In genomic region chrII:2734735-2735134, ce11 we compare ENCODE assay signal across 2 worm cellular contexts.
TF ChIP-seq lines count a peak whose summit lies in the region.

No protein-coding gene starts in this region.

TF ChIP-seq in whole organism, L1 larva, 84 proteins besides CTCF, POLR2A, EP300 and RAD21 (continued from another document):
- TF ChIP-seq efl-1 (optimal IDR thresholded peaks at IDR 0.05; lab: Kevin White, UChicago) (peak; percentile 40 to 44), efl-1 (GFP tag; optimal IDR thresholded peaks at IDR 0.05 in 1 of 2; lab: Kevin White, UChicago) (peak; percentile 0 to 93), nhr-71 (tag; optimal IDR thresholded peaks at IDR 0.05; lab: Kevin White, UChicago) (peak; percentile 44), nhr-47 (tag; optimal IDR thresholded peaks at IDR 0.05; lab: Kevin White, UChicago) (peak; percentile 19), efl-3 (GFP tag; optimal IDR thresholded peaks at IDR 0.05; lab: Kevin White, UChicago) (no peak), zag-1 (tag; optimal IDR thresholded peaks at IDR 0.05; lab: Kevin White, UChicago) (no peak), mep-1 (tag; optimal IDR thresholded peaks at IDR 0.05; lab: Kevin White, UChicago) (peak; percentile 22), fkh-8 (tag; optimal IDR thresholded peaks at IDR 0.05; lab: Kevin White, UChicago) (peak; percentile 5), lin-14 (GFP tag; optimal IDR thresholded peaks at IDR 0.05; lab: Kevin White, UChicago) (peak; percentile 88), ztf-4 (tag; optimal IDR thresholded peaks at IDR 0.05; lab: Kevin White, UChicago) (no peak), sup-37 (GFP tag; optimal IDR thresholded peaks at IDR 0.05; lab: Kevin White, UChicago) (no peak), lin-15B (tag; optimal IDR thresholded peaks at IDR 0.05; lab: Kevin White, UChicago) (no peak), tlp-1 (tag; optimal IDR thresholded peaks at IDR 0.05; lab: Kevin White, UChicago) (no peak), nhr-28 (tag; optimal IDR thresholded peaks at IDR 0.05; lab: Kevin White, UChicago) (no peak), snu-23 (GFP tag; optimal IDR thresholded peaks at IDR 0.05; lab: Kevin White, UChicago) (peak; percentile 33), nhr-237 (tag; optimal IDR thresholded peaks at IDR 0.05; lab: Kevin White, UChicago) (no peak), vab-15 (tag; optimal IDR thresholded peaks at IDR 0.05; lab: Kevin White, UChicago) (no peak), hpl-2 (GFP tag; optimal IDR thresholded peaks at IDR 0.05; lab: Kevin White, UChicago) (no peak), pqm-1 (tag; optimal IDR thresholded peaks at IDR 0.05; lab: Kevin White, UChicago) (no peak), fkh-4 (tag; optimal IDR thresholded peaks at IDR 0.05; lab: Kevin White, UChicago; ENCODE audit: borderline replicate concordance) (no peak), swsn-7 (tag; optimal IDR thresholded peaks at IDR 0.05; lab: Kevin White, UChicago) (peak; percentile 7), pax-3 (tag; optimal IDR thresholded peaks at IDR 0.05; lab: Kevin White, UChicago) (no peak), rnt-1 (tag; optimal IDR thresholded peaks at IDR 0.05; lab: Kevin White, UChicago) (peak; percentile 51), lsy-2 (tag; optimal IDR thresholded peaks at IDR 0.05; lab: Kevin White, UChicago) (peak in 1 of 2 experiments; percentile 38), ceh-8 (GFP tag; optimal IDR thresholded peaks at IDR 0.05; lab: Kevin White, UChicago) (no peak), lin-39 (tag; optimal IDR thresholded peaks at IDR 0.05; lab: Kevin White, UChicago) (no peak), nhr-77 (tag; optimal IDR thresholded peaks at IDR 0.05; lab: Kevin White, UChicago) (no peak)

TF ChIP-seq in whole organism, L4 larva, 104 proteins besides CTCF, POLR2A, EP300 and RAD21 (continued from another document):
- no peak for TF ChIP-seq T26A8.4 (GFP tag; IDR thresholded peaks at IDR 0.05; lab: Robert Waterston, UW)
- TF ChIP-seq unc-62 (GFP tag; optimal IDR thresholded peaks at IDR 0.05 in 1 of 2; lab: Kevin White, UChicago), result peak in 1 of 2 experiments; percentile 47
- TF ChIP-seq unc-62 (tag; optimal IDR thresholded peaks at IDR 0.05; lab: Kevin White, UChicago), result no peak
- TF ChIP-seq mxl-2 (GFP tag; conservative IDR thresholded peaks at IDR 0.05; lab: Robert Waterston, UW), result no peak
- peak; percentile 15 for TF ChIP-seq nhr-25 (tag; optimal IDR thresholded peaks at IDR 0.05; lab: Kevin White, UChicago; ENCODE audit: borderline replicate concordance, insufficient read depth)
- peak in 1 of 2 experiments; percentile 30 for TF ChIP-seq lsy-2 (tag; optimal IDR thresholded peaks at IDR 0.05; lab: Kevin White, UChicago)
- TF ChIP-seq dmd-6 (GFP tag; IDR thresholded peaks at IDR 0.05; lab: Robert Waterston, UW), result 0 out of 2 replicates have a peak, but pooled peaks have one; percentile 8
- TF ChIP-seq zfp-3 (GFP tag; conservative IDR thresholded peaks at IDR 0.05; lab: Robert Waterston, UW), result no peak
- no peak for TF ChIP-seq lin-29 (GFP tag; IDR thresholded peaks at IDR 0.05; lab: Robert Waterston, UW)
- peak; percentile 26 for TF ChIP-seq nhr-6 (tag; optimal IDR thresholded peaks at IDR 0.05; lab: Kevin White, UChicago)
- peak; percentile 28 to 37 for TF ChIP-seq mdl-1 (tag; optimal IDR thresholded peaks at IDR 0.05; lab: Kevin White, UChicago)
- TF ChIP-seq arid-1 (GFP tag; conservative IDR thresholded peaks at IDR 0.05; lab: Robert Waterston, UW), result no peak
- no peak for TF ChIP-seq lin-1 (GFP tag; IDR thresholded peaks at IDR 0.05; lab: Robert Waterston, UW)
- TF ChIP-seq madf-9 (GFP tag; conservative IDR thresholded peaks at IDR 0.05; lab: Robert Waterston, UW), result no peak
- TF ChIP-seq hlh-11 (tag; optimal IDR thresholded peaks at IDR 0.05; lab: Kevin White, UChicago), result peak; percentile 21
- TF ChIP-seq mep-1 (tag; optimal IDR thresholded peaks at IDR 0.05; lab: Kevin White, UChicago), result peak; percentile 64
- TF ChIP-seq duxl-1 (tag; optimal IDR thresholded peaks at IDR 0.05; lab: Kevin White, UChicago; ENCODE audit: poor library complexity), result peak; percentile 84
- TF ChIP-seq ztf-11 (tag; optimal IDR thresholded peaks at IDR 0.05; lab: Kevin White, UChicago), result no peak
TF ChIP-seq in whole organism, L4 larva: peak in this region for 15.
